Worm (Caenorhabditis elegans) whole organism, early embryonic: ENCODE data around the gene ptr-6.
A peak's percentile ranks its signal among the peaks of the same experiment; 100 is the strongest.

Experiments
- B0310.2 ChIP-seq: sonication (generic microtip); optimal IDR thresholded peaks from 2 replicates; lab custom pipeline; 2016; ENCODE audit warnings: mild to moderate bottlenecking, missing genetic modification characterization, missing compliant biosample characterization
- F13C5.2 ChIP-seq: sonication (generic microtip); optimal IDR thresholded peaks from 2 replicates; lab custom pipeline; 2017; ENCODE audit warnings: mild to moderate bottlenecking, missing genetic modification characterization, inconsistent platforms, missing compliant biosample characterization
- aly-1 ChIP-seq: sonication (generic microtip); optimal IDR thresholded peaks from 2 replicates; lab custom pipeline; 2016; ENCODE audit warnings: missing genetic modification characterization, missing compliant biosample characterization
- ama-1 ChIP-seq: fragments of 150-350 bp; optimal IDR thresholded peaks from 2 replicates; lab custom pipeline; 2014
- ceh-13 ChIP-seq: fragments of 200-800 bp; sonication (Bioruptor generic); optimal IDR thresholded peaks from 2 replicates; lab custom pipeline; 2018; ENCODE audit warnings: mild to moderate bottlenecking, missing genetic modification characterization, missing compliant biosample characterization
- ceh-36 ChIP-seq: sonication (generic microtip); optimal IDR thresholded peaks from 2 replicates; lab custom pipeline; 2016; ENCODE audit warnings: missing genetic modification characterization, inconsistent platforms, missing compliant biosample characterization
- ets-7 ChIP-seq: sonication (generic microtip); optimal IDR thresholded peaks from 2 replicates; lab custom pipeline; 2016; ENCODE audit warnings: missing genotype, missing genetic modification characterization, missing compliant biosample characterization
- flt-1 ChIP-seq: fragments of 200-800 bp; sonication (Bioruptor generic); IDR thresholded peaks from 2 replicates; pipeline ENCODE4 v1.3.6; 2022; ENCODE audit warnings: missing genetic modification characterization, missing compliant biosample characterization
- hmbx-1 ChIP-seq: sonication (generic microtip); optimal IDR thresholded peaks from 2 replicates; lab custom pipeline; 2016; ENCODE audit warnings: mild to moderate bottlenecking, missing genetic modification characterization, missing compliant biosample characterization
- hmg-4 ChIP-seq: fragments of 200-800 bp; sonication (Bioruptor generic); optimal IDR thresholded peaks from 2 replicates; lab custom pipeline; 2018; ENCODE audit warnings: mild to moderate bottlenecking, missing genetic modification characterization, missing compliant biosample characterization
- hnd-1 ChIP-seq: sonication (generic microtip); optimal IDR thresholded peaks from 2 replicates; lab custom pipeline; 2016; ENCODE audit warnings: missing genetic modification characterization, missing compliant biosample characterization
- pes-1 ChIP-seq: fragments of 200-800 bp; sonication (Bioruptor generic); IDR thresholded peaks from 2 replicates; pipeline ENCODE4 v1.3.6; 2022; ENCODE audit warnings: missing genetic modification reagents, missing genetic modification characterization, missing compliant biosample characterization
- scrt-1 ChIP-seq: fragments of 200-800 bp; sonication (Bioruptor generic); IDR thresholded peaks from 2 replicates; pipeline ENCODE4 v1.3.6; 2022; ENCODE audit warnings: missing genetic modification characterization, missing compliant biosample characterization
- sea-1 ChIP-seq: fragments of 200-800 bp; sonication (Bioruptor generic); conservative IDR thresholded peaks from 2 replicates; pipeline ENCODE4 v1.3.6; 2022; ENCODE audit warnings: missing genetic modification characterization, missing compliant biosample characterization
- tbx-11 ChIP-seq: fragments of 200-800 bp; sonication (Bioruptor generic); IDR thresholded peaks from 2 replicates; pipeline ENCODE4 v1.3.6; 2022; ENCODE audit warnings: missing genetic modification characterization, missing compliant biosample characterization
- tbx-37 ChIP-seq: fragments of 200-800 bp; sonication (Bioruptor generic); conservative IDR thresholded peaks from 2 replicates; pipeline ENCODE4 v1.3.6; 2022; ENCODE audit warnings: missing genetic modification reagents, missing genetic modification characterization, missing compliant biosample characterization
- tra-4 ChIP-seq: sonication (generic microtip); optimal IDR thresholded peaks from 2 replicates; lab custom pipeline; 2017; ENCODE audit warnings: missing genetic modification characterization, missing compliant biosample characterization

Gene ptr-6

DNA sequence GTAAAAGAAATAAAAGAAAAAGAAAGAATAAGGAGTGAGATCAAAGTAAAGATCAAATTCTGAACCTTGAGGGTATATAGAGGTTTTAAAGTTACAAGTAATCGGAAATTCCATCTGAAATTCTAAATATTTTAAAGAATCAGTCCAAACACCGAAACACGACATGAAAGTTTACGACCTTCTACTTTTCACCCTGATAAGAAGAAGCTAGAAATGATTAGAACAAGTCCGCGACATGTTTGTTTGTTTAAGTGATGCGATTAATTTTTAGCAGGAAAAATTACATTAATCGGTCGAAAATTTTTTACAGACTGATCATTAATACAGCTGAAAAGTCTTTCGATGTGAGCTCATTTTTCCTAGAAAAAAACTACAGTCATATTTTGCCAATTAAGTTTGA is 18.0 kb upstream of the ptr-6 start:
- TF ChIP-seq F13C5.2 (tag; lab: Kevin White, UChicago) (no peak), pes-1 (GFP tag; lab: Robert Waterston, UW) (no peak)

DNA sequence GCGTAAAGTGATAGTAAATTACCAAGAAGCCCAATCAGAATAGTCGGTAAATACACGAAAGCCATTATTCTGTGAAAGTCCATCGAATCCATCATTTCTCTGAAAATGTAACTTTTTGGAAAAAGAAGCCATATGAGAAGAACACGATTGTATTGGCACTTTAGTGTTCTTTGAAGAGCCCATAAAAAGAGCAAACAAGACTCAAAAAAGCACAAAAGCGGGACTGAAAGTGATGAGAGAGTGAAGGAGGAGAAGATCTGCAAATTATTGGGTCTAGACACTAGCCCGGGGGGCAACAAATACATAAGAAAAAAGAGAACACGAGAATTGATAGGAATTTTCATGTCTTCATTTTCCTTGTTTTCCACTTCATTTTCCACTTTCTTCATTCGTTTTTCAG is 8.8 kb upstream of the ptr-6 start, which contains the start of gene frpr-4:
Gene frpr-4 (minus strand): TSS at position 101 of the 400 bp plus-strand sequence.
- TF ChIP-seq hmg-4 = no peak
- no peak for TF ChIP-seq sea-1 (GFP tag; lab: Robert Waterston, UW)
- TF ChIP-seq F13C5.2 (tag; lab: Kevin White, UChicago) = no peak
- no peak for TF ChIP-seq ceh-36 (tag; lab: Kevin White, UChicago)
- no peak for TF ChIP-seq scrt-1 (GFP tag; lab: Robert Waterston, UW)
- no peak for TF ChIP-seq tra-4 (tag; lab: Kevin White, UChicago)
- TF ChIP-seq tbx-11 = no peak
- TF ChIP-seq ceh-13 (GFP tag; lab: Kevin White, UChicago) = no peak
- no peak for TF ChIP-seq aly-1 (tag; lab: Kevin White, UChicago)
- TF ChIP-seq B0310.2 (tag; lab: Kevin White, UChicago) = no peak
- no peak for TF ChIP-seq flt-1 (GFP tag; lab: Robert Waterston, UW)
- TF ChIP-seq hmbx-1 (tag; lab: Kevin White, UChicago) = no peak
- no peak for TF ChIP-seq pes-1 (GFP tag; lab: Robert Waterston, UW)
- TF ChIP-seq ama-1 (lab: Kevin White, UChicago) = no peak
- TF ChIP-seq tbx-37 = no peak
- TF ChIP-seq hnd-1 (tag; lab: Kevin White, UChicago) = no peak
- TF ChIP-seq ets-7 (tag; lab: Kevin White, UChicago) = no peak

ce11 chrII:5241560-5241959 is 5.1 kb downstream of the ptr-6 start, which contains the start of gene T16D1.1:
TSS of gene T16D1.1 (minus strand) at chrII:5241660.
- TF ChIP-seq tbx-11 = no peak
- no peak for TF ChIP-seq tbx-37
- TF ChIP-seq tra-4 (tag; lab: Kevin White, UChicago) = no peak
- TF ChIP-seq ceh-36 (tag; lab: Kevin White, UChicago) = no peak
- no peak for TF ChIP-seq ets-7 (tag; lab: Kevin White, UChicago)
- no peak for TF ChIP-seq flt-1 (GFP tag; lab: Robert Waterston, UW)
- no peak for TF ChIP-seq F13C5.2 (tag; lab: Kevin White, UChicago)
- TF ChIP-seq ceh-13 (GFP tag; lab: Kevin White, UChicago) = no peak
- TF ChIP-seq ama-1 (lab: Kevin White, UChicago) = no peak
- no peak for TF ChIP-seq B0310.2 (tag; lab: Kevin White, UChicago)
- no peak for TF ChIP-seq aly-1 (tag; lab: Kevin White, UChicago)
- TF ChIP-seq scrt-1 (GFP tag; lab: Robert Waterston, UW) = no peak
- no peak for TF ChIP-seq hnd-1 (tag; lab: Kevin White, UChicago)
- TF ChIP-seq hmg-4 = no peak
- no peak for TF ChIP-seq pes-1 (GFP tag; lab: Robert Waterston, UW)

- TF ChIP-seq hmg-4 = no peak
Observed at ce11 chrII:5238366-5238765, 8.3 kb downstream of the ptr-6 start, which contains the start of gene pho-4. TSS of gene pho-4 (minus strand) at chrII:5238466.

DNA sequence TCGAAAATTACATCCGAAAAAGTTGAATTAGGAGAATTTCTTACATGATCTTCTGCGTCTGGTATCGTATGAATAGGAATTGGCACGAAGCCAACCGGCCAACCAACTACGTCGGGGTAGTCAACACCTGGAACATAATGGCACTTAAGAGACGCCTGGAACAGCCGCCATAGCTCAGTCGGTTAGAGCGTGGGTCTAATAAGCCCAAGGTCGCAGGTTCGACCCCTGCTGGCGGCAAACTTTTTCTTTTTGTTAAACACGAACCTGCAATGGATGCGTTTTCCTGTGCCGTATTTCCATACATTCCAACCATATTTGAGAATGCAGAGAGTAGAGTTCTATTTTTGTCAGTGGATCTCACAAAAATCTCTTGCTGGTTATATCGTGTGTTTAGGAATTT is 8.9 kb downstream of the ptr-6 start:
- no peak for TF ChIP-seq sea-1 (GFP tag; lab: Robert Waterston, UW)
- no peak for TF ChIP-seq pes-1 (GFP tag; lab: Robert Waterston, UW)
- TF ChIP-seq tbx-11 = 0 out of 2 replicates have a peak, but pooled peaks have one; percentile 43
- peak; percentile 61; the same call in 1 of the 2 replicates for TF ChIP-seq scrt-1 (GFP tag; lab: Robert Waterston, UW)
- TF ChIP-seq ets-7 (tag; lab: Kevin White, UChicago) = no peak
- no peak for TF ChIP-seq hmbx-1 (tag; lab: Kevin White, UChicago)
- no peak for TF ChIP-seq F13C5.2 (tag; lab: Kevin White, UChicago)
- TF ChIP-seq hnd-1 (tag; lab: Kevin White, UChicago) = no peak
- TF ChIP-seq ceh-13 (GFP tag; lab: Kevin White, UChicago) = no peak
- TF ChIP-seq hmg-4 = no peak
- no peak for TF ChIP-seq aly-1 (tag; lab: Kevin White, UChicago)
- no peak for TF ChIP-seq tra-4 (tag; lab: Kevin White, UChicago)
- TF ChIP-seq ama-1 (lab: Kevin White, UChicago) = no peak
- no peak for TF ChIP-seq tbx-37
- no peak for TF ChIP-seq ceh-36 (tag; lab: Kevin White, UChicago)
- TF ChIP-seq B0310.2 (tag; lab: Kevin White, UChicago) = no peak
- 0 out of 2 replicates have a peak, but pooled peaks have one; percentile 10 for TF ChIP-seq flt-1 (GFP tag; lab: Robert Waterston, UW)

- no peak for TF ChIP-seq tra-4 (tag; lab: Kevin White, UChicago)
- no peak for TF ChIP-seq hmg-4
- no peak for TF ChIP-seq scrt-1 (GFP tag; lab: Robert Waterston, UW)
- no peak for TF ChIP-seq ceh-36 (tag; lab: Kevin White, UChicago)
- no peak for TF ChIP-seq tbx-37
- no peak for TF ChIP-seq ama-1 (lab: Kevin White, UChicago)
- TF ChIP-seq F13C5.2 (tag; lab: Kevin White, UChicago) = no peak
- no peak for TF ChIP-seq flt-1 (GFP tag; lab: Robert Waterston, UW)
- no peak for TF ChIP-seq hnd-1 (tag; lab: Kevin White, UChicago)
- no peak for TF ChIP-seq hmbx-1 (tag; lab: Kevin White, UChicago)
- no peak for TF ChIP-seq tbx-11
- no peak for TF ChIP-seq pes-1 (GFP tag; lab: Robert Waterston, UW)
Observed at ce11 chrII:5235758-5236157, 10.9 kb downstream of the ptr-6 start, which contains the start of gene pho-1. TSS of gene pho-1 (minus strand) at chrII:5235846.

ce11 chrII:5234728-5235127 is 11.9 kb downstream of the ptr-6 start:
- no peak for TF ChIP-seq pes-1 (GFP tag; lab: Robert Waterston, UW)
- TF ChIP-seq scrt-1 (GFP tag; lab: Robert Waterston, UW) = no peak
- TF ChIP-seq sea-1 (GFP tag; lab: Robert Waterston, UW) = no peak
- TF ChIP-seq F13C5.2 (tag; lab: Kevin White, UChicago) = no peak
- TF ChIP-seq B0310.2 (tag; lab: Kevin White, UChicago) = no peak
- TF ChIP-seq hmg-4 = no peak
- no peak for TF ChIP-seq ceh-36 (tag; lab: Kevin White, UChicago)
- TF ChIP-seq flt-1 (GFP tag; lab: Robert Waterston, UW) = no peak
- TF ChIP-seq tbx-11 = no peak
- no peak for TF ChIP-seq ceh-13 (GFP tag; lab: Kevin White, UChicago)
- no peak for TF ChIP-seq aly-1 (tag; lab: Kevin White, UChicago)
- no peak for TF ChIP-seq hnd-1 (tag; lab: Kevin White, UChicago)
- TF ChIP-seq tbx-37 = no peak
- TF ChIP-seq tra-4 (tag; lab: Kevin White, UChicago) = no peak
- TF ChIP-seq ets-7 (tag; lab: Kevin White, UChicago) = no peak
- TF ChIP-seq hmbx-1 (tag; lab: Kevin White, UChicago) = no peak
- TF ChIP-seq ama-1 (lab: Kevin White, UChicago) = no peak
